Comparison of ENCODE assay signal across 1 fruit fly cellular context in the genomic region with DNA sequence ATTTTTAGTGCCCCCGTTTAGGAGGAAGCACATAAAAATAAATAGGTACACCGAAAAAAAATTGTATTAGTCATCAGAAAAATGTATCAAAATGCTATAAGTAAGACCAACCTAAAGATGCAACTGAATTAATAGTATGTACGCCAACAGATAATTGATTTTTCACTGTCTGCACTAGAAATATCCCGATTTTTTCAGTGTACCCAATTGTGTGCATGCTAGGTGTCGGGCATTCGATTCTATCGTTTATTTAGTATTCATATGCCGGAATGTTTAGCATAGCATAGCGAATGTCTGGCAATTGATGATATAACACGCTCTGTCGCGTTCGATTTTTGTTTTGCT.
A peak's percentile ranks its signal among the peaks of the same experiment; 100 is the strongest.
TF ChIP-seq lines count a peak whose summit lies in the region.

No protein-coding gene starts in this region.

TF ChIP-seq in whole organism, embryonic, 481 proteins besides CTCF, POLR2A, EP300 and RAD21 (continued from another document and continues in another):
- TF ChIP-seq HLHmδ (GFP tag; optimal IDR thresholded peaks at IDR 0.05; lab: Kevin White, UChicago) (no peak), vvl (GFP tag; IDR thresholded peaks at IDR 0.05; lab: Robert Waterston, UW) (peak; percentile 95), emc (GFP tag; optimal IDR thresholded peaks at IDR 0.05; lab: Kevin White, UChicago) (peak; percentile 74), Adf1 (GFP tag; IDR thresholded peaks at IDR 0.05; lab: Robert Waterston, UW) (peak; percentile 27; the same call in 1 of the 2 replicates), CG17802 (tag; optimal IDR thresholded peaks at IDR 0.05; lab: Kevin White, UChicago) (peak; percentile 57), Myb (GFP tag; optimal IDR thresholded peaks at IDR 0.05; lab: Kevin White, UChicago) (peak; percentile 73), CG6683 (GFP tag; optimal IDR thresholded peaks at IDR 0.05; lab: Kevin White, UChicago) (peak; percentile 64), CG4707 (GFP tag; optimal IDR thresholded peaks at IDR 0.05; lab: Kevin White, UChicago) (peak; percentile 68), Sry-β (GFP tag; optimal IDR thresholded peaks at IDR 0.05; lab: Kevin White, UChicago) (no peak), dan (GFP tag; IDR thresholded peaks at IDR 0.05; lab: Robert Waterston, UW) (no peak), dysf (GFP tag; IDR thresholded peaks at IDR 0.05; lab: Robert Waterston, UW) (peak; percentile 92), ranshi (GFP tag; IDR thresholded peaks at IDR 0.05; lab: Robert Waterston, UW) (peak; percentile 87; the same call in 1 of the 2 replicates), CG11247 (GFP tag; IDR thresholded peaks at IDR 0.05; lab: Robert Waterston, UW) (peak; percentile 85), CG17186 (GFP tag; optimal IDR thresholded peaks at IDR 0.05; lab: Kevin White, UChicago) (peak; percentile 25), kah (GFP tag; optimal IDR thresholded peaks at IDR 0.05; lab: Kevin White, UChicago) (peak; percentile 54), CG12659 (GFP tag; optimal IDR thresholded peaks at IDR 0.05; lab: Kevin White, UChicago) (peak; percentile 83), salm (tag; optimal IDR thresholded peaks at IDR 0.05; lab: Kevin White, UChicago) (peak; percentile 82), Hsf (GFP tag; optimal IDR thresholded peaks at IDR 0.05; lab: Kevin White, UChicago) (peak; percentile 89), Deaf1 (tag; optimal IDR thresholded peaks at IDR 0.05; lab: Kevin White, UChicago) (peak; percentile 65), CG11723 (GFP tag; optimal IDR thresholded peaks at IDR 0.05; lab: Kevin White, UChicago) (peak; percentile 80), Fer1 (GFP tag; optimal IDR thresholded peaks at IDR 0.05; lab: Kevin White, UChicago) (peak; percentile 82), Hr3 (GFP tag; optimal IDR thresholded peaks at IDR 0.05; lab: Kevin White, UChicago) (peak; percentile 83), repo (GFP tag; optimal IDR thresholded peaks at IDR 0.05; lab: Kevin White, UChicago) (peak; percentile 76), CG7987 (GFP tag; optimal IDR thresholded peaks at IDR 0.05; lab: Kevin White, UChicago) (peak; percentile 61), CG2678 (tag; optimal IDR thresholded peaks at IDR 0.05; lab: Kevin White, UChicago) (peak; percentile 91), Elba2 (GFP tag; optimal IDR thresholded peaks at IDR 0.05; lab: Kevin White, UChicago) (no peak), vnd (GFP tag; IDR thresholded peaks at IDR 0.05; lab: Robert Waterston, UW; ENCODE audit: partially characterized antibody) (no peak), sens (GFP tag; lab: Kevin White, UChicago) (peak; percentile 98), mld (GFP tag; IDR thresholded peaks at IDR 0.05; lab: Robert Waterston, UW; ENCODE audit: partially characterized antibody) (no peak), Jarid2 (GFP tag; optimal IDR thresholded peaks at IDR 0.05; lab: Kevin White, UChicago) (peak; percentile 59), CG4282 (GFP tag; optimal IDR thresholded peaks at IDR 0.05; lab: Kevin White, UChicago) (peak; percentile 67), so (GFP tag; IDR thresholded peaks at IDR 0.05; lab: Robert Waterston, UW) (peak; percentile 93), Lpt (GFP tag; optimal IDR thresholded peaks at IDR 0.05; lab: Kevin White, UChicago) (no peak), CG8388 (GFP tag; optimal IDR thresholded peaks at IDR 0.05; lab: Kevin White, UChicago) (peak; percentile 82), cwo (GFP tag; optimal IDR thresholded peaks at IDR 0.05; lab: Kevin White, UChicago) (peak; percentile 83), CG2116 (GFP tag; optimal IDR thresholded peaks at IDR 0.05; lab: Kevin White, UChicago) (peak; percentile 47), hkb (optimal IDR thresholded peaks at IDR 0.05; lab: Kevin White, UChicago) (no peak), hkb (GFP tag; IDR thresholded peaks at IDR 0.05; lab: Robert Waterston, UW) (peak; percentile 94), tna (GFP tag; IDR thresholded peaks at IDR 0.05; lab: Robert Waterston, UW; ENCODE audit: partially characterized antibody) (no peak), esg (GFP tag; conservative IDR thresholded peaks at IDR 0.05; lab: Robert Waterston, UW) (peak; percentile 89), schlank (tag; optimal IDR thresholded peaks at IDR 0.05; lab: Kevin White, UChicago) (peak; percentile 81), slp2 (GFP tag; optimal IDR thresholded peaks at IDR 0.05; lab: Kevin White, UChicago) (peak; percentile 79), gfzf (GFP tag; optimal IDR thresholded peaks at IDR 0.05; lab: Kevin White, UChicago) (no peak), Blimp-1 (GFP tag; optimal IDR thresholded peaks at IDR 0.05; lab: Kevin White, UChicago) (peak; percentile 83), Abd-B (GFP tag; optimal IDR thresholded peaks at IDR 0.05; lab: Kevin White, UChicago) (peak; percentile 88), HmgD (GFP tag; optimal IDR thresholded peaks at IDR 0.05; lab: Kevin White, UChicago) (peak; percentile 48), Poxn (GFP tag; IDR thresholded peaks at IDR 0.05; lab: Robert Waterston, UW) (no peak; the same call in none of the 2 replicates), cas (GFP tag; IDR thresholded peaks at IDR 0.05; lab: Robert Waterston, UW) (peak; percentile 60), CG12104 (GFP tag; optimal IDR thresholded peaks at IDR 0.05; lab: Kevin White, UChicago) (peak; percentile 59), scrt (GFP tag; optimal IDR thresholded peaks at IDR 0.05; lab: Kevin White, UChicago) (peak; percentile 67), z (GFP tag; IDR thresholded peaks at IDR 0.05; lab: Robert Waterston, UW) (peak; percentile 45; the same call in 1 of the 3 replicates), CG6689 (GFP tag; IDR thresholded peaks at IDR 0.05; lab: Robert Waterston, UW) (peak; percentile 85), Sry-δ (GFP tag; optimal IDR thresholded peaks at IDR 0.05; lab: Kevin White, UChicago) (peak; percentile 58), Atf6 (GFP tag; IDR thresholded peaks at IDR 0.05; lab: Robert Waterston, UW) (peak; percentile 90), CG13624 (GFP tag; optimal IDR thresholded peaks at IDR 0.05; lab: Kevin White, UChicago) (peak; percentile 98), Nf-YC (tag; optimal IDR thresholded peaks at IDR 0.05; lab: Kevin White, UChicago) (peak; percentile 66), H2.0 (GFP tag; IDR thresholded peaks at IDR 0.05; lab: Robert Waterston, UW) (peak; percentile 82), pita (GFP tag; optimal IDR thresholded peaks at IDR 0.05; lab: Kevin White, UChicago) (no peak), lilli (GFP tag; optimal IDR thresholded peaks at IDR 0.05; lab: Kevin White, UChicago) (peak; percentile 89), stc (GFP tag; IDR thresholded peaks at IDR 0.05; lab: Robert Waterston, UW) (peak; percentile 87), CG30403 (GFP tag; optimal IDR thresholded peaks at IDR 0.05; lab: Kevin White, UChicago) (peak; percentile 91), CG32767 (GFP tag; IDR thresholded peaks at IDR 0.05; lab: Robert Waterston, UW) (peak; percentile 87), ttk (GFP tag; IDR thresholded peaks at IDR 0.05; lab: Robert Waterston, UW) (peak; percentile 86), sr (GFP tag; IDR thresholded peaks at IDR 0.05; lab: Robert Waterston, UW) (peak; percentile 68; the same call in 1 of the 3 replicates), Tbp (GFP tag; optimal IDR thresholded peaks at IDR 0.05; lab: Kevin White, UChicago) (no peak), Kr (GFP tag; optimal IDR thresholded peaks at IDR 0.05; lab: Kevin White, UChicago) (no peak), CG3847 (GFP tag; IDR thresholded peaks at IDR 0.05; lab: Robert Waterston, UW) (peak; percentile 78), CG14014 (GFP tag; IDR thresholded peaks at IDR 0.05; lab: Robert Waterston, UW) (peak; percentile 85), CkIIα-i1 (GFP tag; IDR thresholded peaks at IDR 0.05; lab: Robert Waterston, UW) (peak; percentile 57; the same call in 1 of the 2 replicates), BtbVII (GFP tag; optimal IDR thresholded peaks at IDR 0.05; lab: Kevin White, UChicago) (peak; percentile 66), CG1647 (GFP tag; optimal IDR thresholded peaks at IDR 0.05; lab: Kevin White, UChicago) (peak; percentile 78), CG32772 (GFP tag; IDR thresholded peaks at IDR 0.05; lab: Robert Waterston, UW) (peak; percentile 82), Nf-YB (GFP tag; optimal IDR thresholded peaks at IDR 0.05; lab: Kevin White, UChicago) (peak; percentile 46), BEAF-32 (GFP tag; optimal IDR thresholded peaks at IDR 0.05; lab: Kevin White, UChicago) (no peak), Mes4 (GFP tag; optimal IDR thresholded peaks at IDR 0.05; lab: Kevin White, UChicago) (peak; percentile 77), CG1602 (GFP tag; optimal IDR thresholded peaks at IDR 0.05; lab: Kevin White, UChicago) (peak; percentile 84), H15 (GFP tag; IDR thresholded peaks at IDR 0.05; lab: Robert Waterston, UW) (peak; percentile 88), CG7372 (GFP tag; IDR thresholded peaks at IDR 0.05; lab: Robert Waterston, UW) (peak; percentile 83), CG7963 (GFP tag; IDR thresholded peaks at IDR 0.05; lab: Robert Waterston, UW; ENCODE audit: partially characterized antibody) (no peak), Gug (GFP tag; IDR thresholded peaks at IDR 0.05; lab: Robert Waterston, UW) (peak; percentile 88), pros (GFP tag; optimal IDR thresholded peaks at IDR 0.05; lab: Kevin White, UChicago) (no peak), ap (GFP tag; IDR thresholded peaks at IDR 0.05; lab: Robert Waterston, UW) (peak; percentile 90), CG15073 (GFP tag; optimal IDR thresholded peaks at IDR 0.05; lab: Kevin White, UChicago) (peak; percentile 70), CG16815 (GFP tag; optimal IDR thresholded peaks at IDR 0.05; lab: Kevin White, UChicago) (peak; percentile 59), crp (GFP tag; optimal IDR thresholded peaks at IDR 0.05; lab: Kevin White, UChicago) (peak in 1 of 2 experiments; percentile 30), sna (GFP tag; IDR thresholded peaks at IDR 0.05; lab: Robert Waterston, UW; ENCODE audit: partially characterized antibody) (no peak), CG6765 (GFP tag; optimal IDR thresholded peaks at IDR 0.05; lab: Kevin White, UChicago) (peak; percentile 77), Dad (GFP tag; optimal IDR thresholded peaks at IDR 0.05; lab: Kevin White, UChicago) (peak; percentile 86), abd-A (tag; optimal IDR thresholded peaks at IDR 0.05; lab: Kevin White, UChicago) (peak; percentile 71), CG3281 (GFP tag; optimal IDR thresholded peaks at IDR 0.05; lab: Kevin White, UChicago) (peak; percentile 84), Antp (GFP tag; optimal IDR thresholded peaks at IDR 0.05; lab: Kevin White, UChicago) (peak; percentile 92), tup (GFP tag; optimal IDR thresholded peaks at IDR 0.05; lab: Kevin White, UChicago) (peak; percentile 69), croc (GFP tag; conservative IDR thresholded peaks at IDR 0.05; lab: Robert Waterston, UW) (peak; percentile 62), caup (GFP tag; optimal IDR thresholded peaks at IDR 0.05; lab: Kevin White, UChicago; ENCODE audit: severe bottlenecking) (peak; percentile 87), ssp (GFP tag; IDR thresholded peaks at IDR 0.05; lab: Robert Waterston, UW) (peak; percentile 79), zf30C (GFP tag; optimal IDR thresholded peaks at IDR 0.05; lab: Kevin White, UChicago) (peak; percentile 44), CG17912 (GFP tag; optimal IDR thresholded peaks at IDR 0.05; lab: Kevin White, UChicago) (peak; percentile 60), CG13775 (GFP tag; optimal IDR thresholded peaks at IDR 0.05; lab: Kevin White, UChicago) (peak; percentile 70), CG7745 (tag; optimal IDR thresholded peaks at IDR 0.05; lab: Kevin White, UChicago) (no peak), eve (GFP tag; optimal IDR thresholded peaks at IDR 0.05; lab: Kevin White, UChicago) (peak in 1 of 2 experiments; percentile 92), pb (GFP tag; optimal IDR thresholded peaks at IDR 0.05; lab: Kevin White, UChicago) (peak; percentile 84), CG2875 (GFP tag; optimal IDR thresholded peaks at IDR 0.05; lab: Kevin White, UChicago) (peak; percentile 80), Aef1 (GFP tag; IDR thresholded peaks at IDR 0.05; lab: Robert Waterston, UW) (peak; percentile 88), bsh (GFP tag; optimal IDR thresholded peaks at IDR 0.05; lab: Kevin White, UChicago) (peak; percentile 6 to 89), Asciz (GFP tag; optimal IDR thresholded peaks at IDR 0.05; lab: Kevin White, UChicago) (peak; percentile 74), E2f2 (GFP tag; IDR thresholded peaks at IDR 0.05; lab: Robert Waterston, UW) (peak; percentile 69), Xrp1 (GFP tag; IDR thresholded peaks at IDR 0.05; lab: Robert Waterston, UW) (peak; percentile 88), E2f1 (GFP tag; IDR thresholded peaks at IDR 0.05; lab: Robert Waterston, UW) (peak; percentile 87; the same call in 1 of the 2 replicates), Opbp (GFP tag; IDR thresholded peaks at IDR 0.05; lab: Robert Waterston, UW; ENCODE audit: partially characterized antibody) (no peak), yki (optimal IDR thresholded peaks at IDR 0.05; lab: Kevin White, UChicago) (no peak), CG18599 (GFP tag; optimal IDR thresholded peaks at IDR 0.05; lab: Kevin White, UChicago) (peak; percentile 85), tin (GFP tag; optimal IDR thresholded peaks at IDR 0.05; lab: Kevin White, UChicago) (peak; percentile 89), CG3065 (GFP tag; optimal IDR thresholded peaks at IDR 0.05; lab: Kevin White, UChicago) (peak; percentile 62), CG8281 (tag; optimal IDR thresholded peaks at IDR 0.05; lab: Kevin White, UChicago) (peak; percentile 63), CG12744 (GFP tag; optimal IDR thresholded peaks at IDR 0.05; lab: Kevin White, UChicago) (peak; percentile 80), Hr39 (optimal IDR thresholded peaks at IDR 0.05; lab: Kevin White, UChicago) (no peak), stwl (tag; optimal IDR thresholded peaks at IDR 0.05; lab: Kevin White, UChicago) (no peak), nau (GFP tag; optimal IDR thresholded peaks at IDR 0.05; lab: Kevin White, UChicago) (peak; percentile 75), CG30431 (GFP tag; optimal IDR thresholded peaks at IDR 0.05; lab: Kevin White, UChicago) (peak; percentile 81), row (GFP tag; IDR thresholded peaks at IDR 0.05; lab: Robert Waterston, UW) (peak; percentile 90), bigmax (GFP tag; optimal IDR thresholded peaks at IDR 0.05; lab: Kevin White, UChicago) (no peak), Optix (GFP tag; IDR thresholded peaks at IDR 0.05; lab: Robert Waterston, UW) (peak; percentile 59; the same call in 2 of the 3 replicates), CG2712 (tag; optimal IDR thresholded peaks at IDR 0.05; lab: Kevin White, UChicago) (peak; percentile 82), zen2 (GFP tag; IDR thresholded peaks at IDR 0.05; lab: Robert Waterston, UW; ENCODE audit: partially characterized antibody) (no peak), CG11093 (GFP tag; IDR thresholded peaks at IDR 0.05; lab: Robert Waterston, UW) (peak; percentile 80), pzg (GFP tag; optimal IDR thresholded peaks at IDR 0.05; lab: Kevin White, UChicago) (no peak), CG1233 (GFP tag; optimal IDR thresholded peaks at IDR 0.05; lab: Kevin White, UChicago) (peak; percentile 82)
